Fruit fly (Drosophila melanogaster) whole organism, embryonic: ENCODE measurements around the gene CG32243.
A peak's percentile ranks its signal among the peaks of the same experiment; 100 is the strongest.

Experiments
- ATbp ChIP-seq: fragments of 200-800 bp; sonication (Bioruptor generic); optimal IDR thresholded peaks from 2 replicates; lab custom pipeline; 2017; ENCODE audit warnings: missing biosample characterization, mild to moderate bottlenecking, missing genetic modification characterization, missing genetic modification reagents
- Adf1 ChIP-seq: fragments of 200-800 bp; sonication (Bioruptor generic); IDR thresholded peaks from 2 replicates; pipeline ENCODE4 v1.3.6; 2022; ENCODE audit warnings: missing biosample characterization, missing genetic modification characterization
- Atf3 ChIP-seq: fragments of 200-800 bp; sonication (Bioruptor generic); optimal IDR thresholded peaks from 3 replicates; lab custom pipeline; 2016; ENCODE audit warnings: missing biosample characterization, missing genetic modification characterization
- CG10147 ChIP-seq: fragments of 200-800 bp; sonication (Bioruptor generic); optimal IDR thresholded peaks from 2 replicates; lab custom pipeline; 2019; ENCODE audit warnings: missing biosample characterization, mild to moderate bottlenecking, missing genetic modification characterization, moderate library complexity
- CG11247 ChIP-seq: fragments of 200-800 bp; sonication (Bioruptor generic); IDR thresholded peaks from 2 replicates; pipeline ENCODE4 v1.3.6; 2022; ENCODE audit warnings: missing biosample characterization, missing genetic modification characterization
- CG12659 ChIP-seq: fragments of 200-800 bp; sonication (Bioruptor generic); optimal IDR thresholded peaks from 3 replicates; lab custom pipeline; 2017; ENCODE audit warnings: mild to moderate bottlenecking, missing biosample characterization, missing genetic modification reagents, missing genetic modification characterization
- CG15479 ChIP-seq: fragments of 200-800 bp; sonication (Bioruptor generic); optimal IDR thresholded peaks from 3 replicates; lab custom pipeline; 2019; ENCODE audit warnings: missing biosample characterization, mild to moderate bottlenecking, missing genetic modification characterization, moderate library complexity
- CG2120 ChIP-seq: fragments of 200-800 bp; sonication (Bioruptor generic); optimal IDR thresholded peaks from 3 replicates; lab custom pipeline; 2016; ENCODE audit warnings: missing biosample characterization, missing genetic modification characterization
- CG2129 ChIP-seq: fragments of 200-800 bp; sonication (Bioruptor generic); IDR thresholded peaks from 2 replicates; pipeline ENCODE4 v1.3.6; 2022; ENCODE audit warnings: missing biosample characterization, missing genetic modification characterization; ENCODE audit not compliant: partially characterized antibody
- CG2202 ChIP-seq: fragments of 200-800 bp; sonication (Bioruptor generic); optimal IDR thresholded peaks from 2 replicates; lab custom pipeline; 2018; ENCODE audit warnings: missing biosample characterization, mild to moderate bottlenecking, missing genetic modification characterization
- CG33213 ChIP-seq: fragments of 200-800 bp; sonication (Bioruptor generic); optimal IDR thresholded peaks from 3 replicates; lab custom pipeline; 2016; ENCODE audit warnings: missing biosample characterization, missing genetic modification characterization
- CG3407 ChIP-seq: fragments of 200-800 bp; sonication (Bioruptor generic); optimal IDR thresholded peaks from 2 replicates; lab custom pipeline; 2018; ENCODE audit warnings: missing biosample characterization, mild to moderate bottlenecking, missing genetic modification characterization
- CG3726 ChIP-seq: fragments of 200-800 bp; sonication (Bioruptor generic); IDR thresholded peaks from 3 replicates; pipeline ENCODE4, ENCODE4 v1.3.6; 2022; ENCODE audit warnings: missing biosample characterization, missing genetic modification characterization
- CG3847 ChIP-seq: fragments of 200-800 bp; sonication (Bioruptor generic); IDR thresholded peaks from 2 replicates; pipeline ENCODE4 v1.3.6; 2022; ENCODE audit warnings: missing biosample characterization, missing genetic modification characterization
- CG4617 ChIP-seq: fragments of 200-800 bp; sonication (Bioruptor generic); optimal IDR thresholded peaks from 3 replicates; lab custom pipeline; 2016; ENCODE audit warnings: missing biosample characterization, missing genetic modification characterization, borderline replicate concordance
- CG6813 ChIP-seq: fragments of 200-800 bp; sonication (Bioruptor generic); optimal IDR thresholded peaks from 2 replicates; lab custom pipeline; 2017; ENCODE audit warnings: missing biosample characterization, missing genetic modification characterization, mild to moderate bottlenecking, moderate library complexity, missing genetic modification reagents
- CG8281 ChIP-seq: fragments of 200-800 bp; sonication (Bioruptor generic); optimal IDR thresholded peaks from 2 replicates; lab custom pipeline; 2018; ENCODE audit warnings: missing biosample characterization, mild to moderate bottlenecking, missing genetic modification characterization, moderate library complexity
- CG9876 ChIP-seq: fragments of 200-800 bp; sonication (Bioruptor generic); optimal IDR thresholded peaks from 2 replicates; lab custom pipeline; 2016; ENCODE audit warnings: missing biosample characterization, missing genetic modification characterization
- CG9932 ChIP-seq: fragments of 200-800 bp; sonication (Bioruptor generic); IDR thresholded peaks from 2 replicates; pipeline ENCODE4 v1.3.6; 2022; ENCODE audit warnings: missing biosample characterization, missing genetic modification characterization
- CHES-1-like ChIP-seq: fragments of 200-800 bp; sonication (Bioruptor generic); optimal IDR thresholded peaks from 2 replicates; lab custom pipeline; 2016; ENCODE audit warnings: missing biosample characterization, missing genetic modification characterization
- Dll ChIP-seq: fragments of 200-800 bp; sonication (Bioruptor generic); IDR thresholded peaks from 4 replicates; pipeline ENCODE4 v1.3.6; 2022; ENCODE audit warnings: missing biosample characterization, missing genetic modification characterization; ENCODE audit not compliant: partially characterized antibody
- Hr39 ChIP-seq: fragments of >200 bp; optimal IDR thresholded peaks from 2 replicates; lab custom pipeline; 2017
- NC2α ChIP-seq: fragments of 200-800 bp; sonication (Bioruptor generic); optimal IDR thresholded peaks from 2 replicates; lab custom pipeline; 2016; ENCODE audit warnings: missing biosample characterization, missing genetic modification characterization
- NK7.1 ChIP-seq: fragments of 200-800 bp; sonication (Bioruptor generic); optimal IDR thresholded peaks from 3 replicates; lab custom pipeline; 2016; ENCODE audit warnings: missing biosample characterization, missing genetic modification characterization
- Neu2 ChIP-seq: fragments of 200-800 bp; sonication (Bioruptor generic); optimal IDR thresholded peaks from 3 replicates; lab custom pipeline; 2016; ENCODE audit warnings: missing biosample characterization, missing genetic modification characterization, borderline replicate concordance
- Oaz ChIP-seq: fragments of 200-800 bp; sonication (Bioruptor generic); IDR thresholded peaks from 2 replicates; pipeline ENCODE4 v1.3.6; 2022; ENCODE audit warnings: missing biosample characterization, missing genetic modification characterization
- Oli ChIP-seq: fragments of 200-800 bp; sonication (Bioruptor generic); optimal IDR thresholded peaks from 2 replicates; lab custom pipeline; 2018; ENCODE audit warnings: missing biosample characterization, mild to moderate bottlenecking, missing genetic modification characterization, moderate library complexity
- Taf1 ChIP-seq: fragments of 200-800 bp; sonication (Bioruptor generic); IDR thresholded peaks from 2 replicates; pipeline ENCODE4 v1.3.6; 2022; ENCODE audit warnings: missing biosample characterization, missing genetic modification characterization
- cad ChIP-seq: fragments of >200 bp; optimal IDR thresholded peaks from 2 replicates; lab custom pipeline; 2017; ENCODE audit warnings: missing biosample characterization, missing genetic modification characterization
- danr ChIP-seq: fragments of 200-800 bp; sonication (Bioruptor generic); IDR thresholded peaks from 2 replicates; pipeline ENCODE4 v1.3.6; 2022; ENCODE audit warnings: missing biosample characterization, missing genetic modification characterization
- dpn ChIP-seq, 2 experiments: fragments of 200-800 bp; sonication (Bioruptor generic); optimal IDR thresholded peaks; 3 replicates each; lab custom pipeline; 2016; ENCODE audit warnings: missing biosample characterization in 2 of 2, missing genetic modification characterization in 2 of 2
- eve ChIP-seq, 2 experiments: fragments of >200 bp; optimal IDR thresholded peaks; 2 replicates each; lab custom pipeline; 2017; ENCODE audit warnings: missing biosample characterization in 2 of 2, missing genetic modification characterization in 2 of 2
- exex ChIP-seq: fragments of 200-800 bp; sonication (Bioruptor generic); optimal IDR thresholded peaks from 4 replicates; lab custom pipeline; 2018; ENCODE audit warnings: missing biosample characterization, mild to moderate bottlenecking, missing genetic modification characterization, moderate library complexity
- fd96Cb ChIP-seq: fragments of 200-800 bp; sonication (Bioruptor generic); optimal IDR thresholded peaks from 2 replicates; lab custom pipeline; 2018; ENCODE audit warnings: missing biosample characterization, mild to moderate bottlenecking, missing genetic modification characterization, moderate library complexity
- fru ChIP-seq: fragments of >200 bp; optimal IDR thresholded peaks from 2 replicates; lab custom pipeline; 2017
- grau ChIP-seq: fragments of 200-800 bp; optimal IDR thresholded peaks from 3 replicates; lab custom pipeline; 2019; ENCODE audit warnings: missing biosample characterization, mild to moderate bottlenecking, missing genetic modification characterization, moderate library complexity
- gsb-n ChIP-seq: fragments of 200-800 bp; sonication (Bioruptor generic); optimal IDR thresholded peaks from 3 replicates; lab custom pipeline; 2018; ENCODE audit warnings: missing biosample characterization, mild to moderate bottlenecking, missing genetic modification characterization
- hkb ChIP-seq, 2 experiments: fragments of 200-800 bp in 1 of 2; fragments of >200 bp in 1 of 2; sonication (Bioruptor generic) in 1 of 2; IDR thresholded peaks in 1 of 2; optimal IDR thresholded peaks in 1 of 2; 2 replicates each; pipeline versions ENCODE4 v1.3.6 to Lab custom; 2017 to 2022; ENCODE audit warnings: missing biosample characterization in 1 of 2, missing genetic modification characterization in 1 of 2
- kah ChIP-seq: fragments of 200-800 bp; sonication (Bioruptor generic); optimal IDR thresholded peaks from 2 replicates; lab custom pipeline; 2018; ENCODE audit warnings: missing biosample characterization, mild to moderate bottlenecking, missing genetic modification characterization
- knrl ChIP-seq: fragments of 200-800 bp; sonication (Bioruptor generic); IDR thresholded peaks from 3 replicates; pipeline ENCODE4 v1.3.6; 2022; ENCODE audit warnings: missing biosample characterization, missing genetic modification characterization; ENCODE audit not compliant: partially characterized antibody
- nmo ChIP-seq: fragments of 200-800 bp; sonication (Bioruptor generic); optimal IDR thresholded peaks from 2 replicates; lab custom pipeline; 2018; ENCODE audit warnings: missing biosample characterization, mild to moderate bottlenecking, missing genetic modification characterization, moderate library complexity
- nom ChIP-seq: fragments of 200-800 bp; sonication (Bioruptor generic); optimal IDR thresholded peaks from 2 replicates; lab custom pipeline; 2017; ENCODE audit warnings: missing biosample characterization, missing genetic modification characterization, mild to moderate bottlenecking, moderate library complexity, missing genetic modification reagents
- onecut ChIP-seq: fragments of 200-800 bp; sonication (Bioruptor generic); IDR thresholded peaks from 2 replicates; pipeline ENCODE4 v1.3.6; 2022; ENCODE audit warnings: missing biosample characterization, missing genetic modification characterization
- pan ChIP-seq, 4 experiments: fragments of >200 bp in 3 of 4; fragments of 200-800 bp in 1 of 4; sonication (Bioruptor generic) in 1 of 4; optimal IDR thresholded peaks in 3 of 4; IDR thresholded peaks in 1 of 4; 2 replicates each; pipeline versions ENCODE4 v1.3.6 to Lab custom; 2017 to 2022; ENCODE audit warnings: missing biosample characterization in 2 of 4, missing genetic modification characterization in 2 of 4, mixed read lengths in 1 of 4
- pzg ChIP-seq: fragments of 200-800 bp; sonication (Bioruptor generic); optimal IDR thresholded peaks from 3 replicates; lab custom pipeline; 2018; ENCODE audit warnings: missing biosample characterization, mild to moderate bottlenecking, missing genetic modification characterization, moderate library complexity
- rib ChIP-seq: fragments of 200-800 bp; sonication (Bioruptor generic); IDR thresholded peaks from 2 replicates; pipeline ENCODE4 v1.3.6; 2022; ENCODE audit warnings: missing biosample characterization, missing genetic modification characterization
- tx ChIP-seq: fragments of 200-800 bp; sonication (Bioruptor generic); optimal IDR thresholded peaks from 2 replicates; lab custom pipeline; 2016; ENCODE audit warnings: missing biosample characterization, missing genetic modification characterization
- wor ChIP-seq: fragments of 200-800 bp; sonication (Bioruptor generic); IDR thresholded peaks from 2 replicates; pipeline ENCODE4 v1.3.6; 2022; ENCODE audit warnings: missing biosample characterization, missing genetic modification characterization

The CG32243 gene

dm6 chr3L:4541573-4542371, 728 bp upstream of the CG32243 start, which contains the start of gene CG11357 (continued):
- TF ChIP-seq CG9876 (GFP tag; lab: Kevin White, UChicago) (peak; percentile 36), hkb (optimal IDR thresholded peaks at IDR 0.05; lab: Kevin White, UChicago) (no peak), hkb (GFP tag; IDR thresholded peaks at IDR 0.05; lab: Robert Waterston, UW) (peak; percentile 99), grau (tag; lab: Kevin White, UChicago) (peak; percentile 99), wor (GFP tag; lab: Robert Waterston, UW) (peak; percentile 96), danr (peak; percentile 98), pan (optimal IDR thresholded peaks at IDR 0.05; lab: Kevin White, UChicago) (no peak), pan (GFP tag; optimal IDR thresholded peaks at IDR 0.05 in 1 of 2, IDR thresholded peaks at IDR 0.05 in 1 of 2) (peak in 1 of 2 experiments; percentile 99), cad (GFP tag; lab: Kevin White, UChicago) (no peak), fd96Cb (tag; lab: Kevin White, UChicago) (peak; percentile 98), Hr39 (no peak), ATbp (GFP tag; lab: Kevin White, UChicago) (peak; percentile 98), CG4617 (peak; percentile 89), CHES-1-like (peak; percentile 88), Oaz (GFP tag; lab: Robert Waterston, UW) (peak; percentile 96), CG3847 (GFP tag; lab: Robert Waterston, UW) (peak; percentile 98), onecut (peak; percentile 96), NK7.1 (GFP tag; lab: Kevin White, UChicago) (peak; percentile 66), rib (peak; percentile 99), exex (tag; lab: Kevin White, UChicago) (peak; percentile 94), Dll (GFP tag; lab: Robert Waterston, UW) (peak; percentile 78; the same call in 3 of the 4 replicates), CG3726 (GFP tag; lab: Robert Waterston, UW) (peak; percentile 97), CG15479 (GFP tag; lab: Kevin White, UChicago) (peak; percentile 50), CG3407 (peak; percentile 96), Oli (tag; lab: Kevin White, UChicago) (peak; percentile 99), CG8281 (tag; lab: Kevin White, UChicago) (peak; percentile 94), CG2129 (GFP tag; lab: Robert Waterston, UW) (no peak), Adf1 (GFP tag; lab: Robert Waterston, UW) (peak; percentile 87), CG9932 (GFP tag; lab: Robert Waterston, UW) (peak; percentile 99), CG12659 (GFP tag; lab: Kevin White, UChicago) (peak; percentile 99), Atf3 (peak; percentile 63), CG11247 (GFP tag; lab: Robert Waterston, UW) (peak; percentile 98), dpn (GFP tag; optimal IDR thresholded peaks at IDR 0.05; lab: Kevin White, UChicago) (peak; percentile 86 to 99), CG33213 (GFP tag; lab: Kevin White, UChicago) (peak; percentile 53), CG2120 (GFP tag; lab: Kevin White, UChicago) (peak; percentile 97), pzg (peak; percentile 50), CG2202 (tag; lab: Kevin White, UChicago) (peak; percentile 98), Neu2 (GFP tag; lab: Kevin White, UChicago) (no peak), knrl (GFP tag; lab: Robert Waterston, UW) (peak; percentile 81), Taf1 (GFP tag; lab: Robert Waterston, UW) (peak; percentile 97), tx (GFP tag; lab: Kevin White, UChicago) (peak; percentile 64), CG6813 (peak; percentile 97), NC2α (GFP tag; lab: Kevin White, UChicago) (peak; percentile 64), kah (GFP tag; lab: Kevin White, UChicago) (peak; percentile 95), nmo (GFP tag; lab: Kevin White, UChicago) (peak; percentile 99), nom (GFP tag; lab: Kevin White, UChicago) (peak; percentile 98), gsb-n (tag; lab: Kevin White, UChicago) (peak; percentile 99), fru (no peak), CG10147 (GFP tag; lab: Kevin White, UChicago) (peak; percentile 99), eve (GFP tag; optimal IDR thresholded peaks at IDR 0.05; lab: Kevin White, UChicago) (peak in 1 of 2 experiments; percentile 91)
